Worm (Caenorhabditis elegans): ENCODE measurements around the gene Y49E10.30.

DNA sequence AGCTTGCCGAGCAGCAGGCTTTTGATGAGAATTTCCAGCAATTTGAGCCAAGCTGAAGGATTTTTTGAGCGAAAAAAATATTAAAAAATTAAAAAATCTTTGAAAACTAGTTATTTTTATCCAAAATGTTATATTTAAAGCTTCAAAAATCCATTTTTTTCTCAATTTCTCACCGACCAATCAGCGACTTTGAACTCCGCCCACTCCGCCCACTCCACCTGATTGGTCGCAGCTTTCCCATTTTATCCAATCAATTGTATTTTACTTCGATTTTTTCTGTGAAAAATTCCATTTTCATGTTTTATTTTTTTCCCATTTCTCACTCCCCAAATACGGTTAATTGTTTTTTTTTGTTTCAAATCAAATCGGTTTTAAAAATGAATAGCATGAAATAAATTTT is 41.8 kb upstream of the Y49E10.30 start:
- TF ChIP-seq tlf-1 (GFP tag; optimal IDR thresholded peaks at IDR 0.05) (no peak), somi-1 (GFP tag; optimal IDR thresholded peaks at IDR 0.05) (no peak), Y95B8A.8 (GFP tag; IDR thresholded peaks at IDR 0.05) (no peak), die-1 (tag; optimal IDR thresholded peaks at IDR 0.05) (no peak), lin-26 (GFP tag; IDR thresholded peaks at IDR 0.05) (no peak), C06A6.2 (GFP tag; conservative IDR thresholded peaks at IDR 0.05) (no peak), sea-2 (GFP tag; IDR thresholded peaks at IDR 0.05) (no peak), lsy-27 (tag; optimal IDR thresholded peaks at IDR 0.05; ENCODE audit: borderline replicate concordance, insufficient read depth) (no peak), aptf-2 (GFP tag; conservative IDR thresholded peaks at IDR 0.05) (no peak), athp-1 (tag; optimal IDR thresholded peaks at IDR 0.05) (no peak), snpc-1.3 (tag; optimal IDR thresholded peaks at IDR 0.05; ENCODE audit: insufficient read depth) (no peak)
